Worm (Caenorhabditis elegans) whole organism, L1 larva: ENCODE data around the gene old-2.
A peak's percentile ranks its signal among the peaks of the same experiment; 100 is the strongest.

Source experiments
- C04F5.9 ChIP-seq: sonication (generic microtip); optimal IDR thresholded peaks from 2 replicates; lab custom pipeline; 2016; ENCODE audit warnings: missing genetic modification characterization, missing compliant biosample characterization
- C34B4.2 ChIP-seq: sonication (generic microtip); optimal IDR thresholded peaks from 2 replicates; lab custom pipeline; 2017; ENCODE audit warnings: mild to moderate bottlenecking, missing genetic modification characterization, missing compliant biosample characterization
- F16B12.6 ChIP-seq: fragments of 150-350 bp; optimal IDR thresholded peaks from 2 replicates; lab custom pipeline; 2014; ENCODE audit warnings: missing biosample characterization, missing genetic modification characterization
- Y116A8C.19 ChIP-seq: sonication (generic microtip); optimal IDR thresholded peaks from 2 replicates; lab custom pipeline; 2016; ENCODE audit warnings: missing compliant biosample characterization, missing genetic modification characterization, borderline replicate concordance
- ceh-63 ChIP-seq: fragments of 200-800 bp; sonication (Bioruptor generic); optimal IDR thresholded peaks from 2 replicates; lab custom pipeline; 2018; ENCODE audit warnings: mild to moderate bottlenecking, missing genetic modification characterization, missing compliant biosample characterization
- ceh-8 ChIP-seq: fragments of 200-800 bp; sonication (Bioruptor generic); optimal IDR thresholded peaks from 2 replicates; lab custom pipeline; 2018; ENCODE audit warnings: mild to moderate bottlenecking, missing genetic modification characterization, moderate library complexity, missing compliant biosample characterization
- ceh-88 ChIP-seq: fragments of 200-800 bp; sonication (Bioruptor generic); IDR thresholded peaks from 2 replicates; pipeline ENCODE4 v1.3.6; 2022; ENCODE audit warnings: missing genetic modification characterization, missing compliant biosample characterization
- ceh-90 ChIP-seq: sonication (generic microtip); optimal IDR thresholded peaks from 2 replicates; lab custom pipeline; 2016; ENCODE audit warnings: missing genetic modification characterization, missing compliant biosample characterization
- dsc-1 ChIP-seq: sonication (generic microtip); optimal IDR thresholded peaks from 2 replicates; lab custom pipeline; 2016; ENCODE audit warnings: mild to moderate bottlenecking, missing genetic modification characterization, missing compliant biosample characterization
- egl-13 ChIP-seq: sonication (generic microtip); optimal IDR thresholded peaks from 2 replicates; lab custom pipeline; 2016; ENCODE audit warnings: missing genotype, missing genetic modification reagents, missing genetic modification characterization, missing compliant biosample characterization
- fkh-10 ChIP-seq: sonication (generic microtip); optimal IDR thresholded peaks from 2 replicates; lab custom pipeline; 2017; ENCODE audit warnings: missing biosample characterization, missing genetic modification reagents, missing genetic modification characterization
- fkh-8 ChIP-seq: sonication (generic microtip); optimal IDR thresholded peaks from 2 replicates; lab custom pipeline; 2016; ENCODE audit warnings: mild to moderate bottlenecking, missing genetic modification characterization, missing compliant biosample characterization
- hlh-4 ChIP-seq: sonication (generic microtip); optimal IDR thresholded peaks from 2 replicates; lab custom pipeline; 2016; ENCODE audit warnings: mild to moderate bottlenecking, missing genetic modification characterization, missing compliant biosample characterization
- hpl-2 ChIP-seq: fragments of 150-350 bp; optimal IDR thresholded peaks from 2 replicates; lab custom pipeline; 2014; ENCODE audit warnings: missing biosample characterization, missing genetic modification reagents, missing genetic modification characterization
- lin-39 ChIP-seq: fragments of 150-350 bp; optimal IDR thresholded peaks from 2 replicates; lab custom pipeline; 2014; ENCODE audit warnings: missing biosample characterization, missing genetic modification reagents, missing genetic modification characterization
- mab-9 ChIP-seq: fragments of 200-800 bp; sonication (Bioruptor generic); IDR thresholded peaks from 2 replicates; pipeline ENCODE4 v1.3.6; 2022; ENCODE audit warnings: missing genetic modification reagents, missing genetic modification characterization, missing compliant biosample characterization
- mdl-1 ChIP-seq, 2 experiments: fragments of 150-350 bp; optimal IDR thresholded peaks; 2 replicates each; lab custom pipeline; 2014 to 2017; ENCODE audit warnings: missing biosample characterization in 2 of 2, missing genetic modification characterization in 2 of 2, inconsistent platforms in 1 of 2
- nhr-19 ChIP-seq: fragments of 200-800 bp; sonication (Bioruptor generic); conservative IDR thresholded peaks from 2 replicates; pipeline ENCODE4 v1.3.6; 2022; ENCODE audit warnings: missing genetic modification characterization, missing compliant biosample characterization
- nhr-237 ChIP-seq: fragments of 150-350 bp; optimal IDR thresholded peaks from 2 replicates; lab custom pipeline; 2014; ENCODE audit warnings: missing biosample characterization, missing genetic modification characterization
- nhr-47 ChIP-seq: sonication (generic microtip); optimal IDR thresholded peaks from 2 replicates; lab custom pipeline; 2016; ENCODE audit warnings: mild to moderate bottlenecking, missing genetic modification characterization, moderate library complexity, missing compliant biosample characterization
- nhr-71 ChIP-seq: sonication (generic microtip); optimal IDR thresholded peaks from 2 replicates; lab custom pipeline; 2016; ENCODE audit warnings: mild to moderate bottlenecking, missing genetic modification characterization, moderate library complexity, missing compliant biosample characterization
- nhr-76 ChIP-seq: sonication (generic microtip); optimal IDR thresholded peaks from 2 replicates; lab custom pipeline; 2017; ENCODE audit warnings: missing biosample characterization, missing genetic modification characterization
- nhr-85 ChIP-seq: sonication (generic microtip); peaks from one replicate; lab custom pipeline; 2016; ENCODE audit warnings: missing genetic modification characterization, inconsistent platforms, missing compliant biosample characterization
- pax-3 ChIP-seq: fragments of 200-800 bp; sonication (Bioruptor generic); optimal IDR thresholded peaks from 2 replicates; lab custom pipeline; 2018; ENCODE audit warnings: mild to moderate bottlenecking, missing genetic modification characterization, moderate library complexity, missing compliant biosample characterization
- skn-1 ChIP-seq: fragments of 150-350 bp; optimal IDR thresholded peaks from 2 replicates; lab custom pipeline; 2014; ENCODE audit warnings: missing biosample characterization, missing genetic modification characterization
- sox-4 ChIP-seq: sonication (generic microtip); optimal IDR thresholded peaks from 2 replicates; lab custom pipeline; 2016; ENCODE audit warnings: missing genetic modification characterization, missing compliant biosample characterization
- swsn-7 ChIP-seq: sonication (generic microtip); optimal IDR thresholded peaks from 2 replicates; lab custom pipeline; 2016; ENCODE audit warnings: missing genetic modification characterization, missing compliant biosample characterization
- unc-30 ChIP-seq: sonication (generic microtip); optimal IDR thresholded peaks from 2 replicates; lab custom pipeline; 2017; ENCODE audit warnings: missing biosample characterization, missing genetic modification characterization
- unc-62 ChIP-seq: fragments of 150-350 bp; optimal IDR thresholded peaks from 2 replicates; lab custom pipeline; 2014; ENCODE audit warnings: missing biosample characterization, missing genetic modification reagents, missing genetic modification characterization
- vab-15 ChIP-seq: sonication (generic microtip); optimal IDR thresholded peaks from 2 replicates; lab custom pipeline; 2017; ENCODE audit warnings: missing genotype, mild to moderate bottlenecking, missing genetic modification characterization, missing compliant biosample characterization
- xbp-1 ChIP-seq: sonication (generic microtip); optimal IDR thresholded peaks from 2 replicates; lab custom pipeline; 2016; ENCODE audit warnings: missing genetic modification characterization, missing compliant biosample characterization
- zip-4 ChIP-seq: fragments of 200-800 bp; sonication (Bioruptor generic); optimal IDR thresholded peaks from 2 replicates; lab custom pipeline; 2018; ENCODE audit warnings: mild to moderate bottlenecking, missing genetic modification characterization, moderate library complexity, missing compliant biosample characterization

Gene old-2

ce11 chrII:9850945-9851344, 1.5 kb upstream of the old-2 start, which contains the start of gene ZK938.10:
Gene ZK938.10 (minus strand): TSS chrII:9851045.
- TF ChIP-seq nhr-47 (tag; lab: Kevin White, UChicago) (no peak), zip-4 (GFP tag; lab: Kevin White, UChicago) (no peak), nhr-85 (tag; lab: Kevin White, UChicago) (no peak), mab-9 (GFP tag; lab: Robert Waterston, UW) (no peak), C04F5.9 (tag; lab: Kevin White, UChicago) (no peak), nhr-237 (tag; lab: Kevin White, UChicago) (no peak), hlh-4 (tag; lab: Kevin White, UChicago) (no peak), hpl-2 (GFP tag; lab: Kevin White, UChicago) (no peak), C34B4.2 (tag; lab: Kevin White, UChicago) (no peak), dsc-1 (no peak), nhr-76 (tag; lab: Kevin White, UChicago) (no peak), unc-30 (tag; lab: Kevin White, UChicago) (no peak), Y116A8C.19 (tag; lab: Kevin White, UChicago) (no peak), nhr-71 (tag; lab: Kevin White, UChicago) (no peak), nhr-19 (GFP tag; lab: Robert Waterston, UW) (no peak), unc-62 (GFP tag; lab: Kevin White, UChicago) (no peak), sox-4 (tag; lab: Kevin White, UChicago) (no peak), lin-39 (tag; lab: Kevin White, UChicago) (no peak), F16B12.6 (tag; lab: Kevin White, UChicago) (no peak)
- TF ChIP-seq, all 84 proteins: peak for 0

ce11 chrII:9845239-9845638, 4.2 kb downstream of the old-2 start, which contains the start of gene chil-9:
Gene chil-9 (minus strand): TSS chrII:9845339.
- no peak for TF ChIP-seq fkh-10 (GFP tag; lab: Kevin White, UChicago)
- TF ChIP-seq skn-1 (tag; lab: Kevin White, UChicago), result no peak
- TF ChIP-seq ceh-88 (GFP tag; lab: Robert Waterston, UW), result no peak
- TF ChIP-seq nhr-237 (tag; lab: Kevin White, UChicago), result no peak
- no peak for TF ChIP-seq xbp-1 (tag; lab: Kevin White, UChicago)
- no peak for TF ChIP-seq ceh-90 (tag; lab: Kevin White, UChicago)
- TF ChIP-seq hlh-4 (tag; lab: Kevin White, UChicago), result no peak

ce11 chrII:9841985-9842505, 7.4 kb downstream of the old-2 start, which contains the start of gene rnh-1.2:
Gene rnh-1.2 (minus strand): TSS chrII:9842035.
- TF ChIP-seq ceh-63 (GFP tag; lab: Kevin White, UChicago), result no peak

- TF ChIP-seq xbp-1 (tag; lab: Kevin White, UChicago) (no peak), ceh-8 (GFP tag; lab: Kevin White, UChicago) (no peak)
Observed at ce11 chrII:9840313-9840712, 9.1 kb downstream of the old-2 start, which contains the start of gene ZK938.11. Gene ZK938.11 (minus strand): TSS chrII:9840413.

DNA sequence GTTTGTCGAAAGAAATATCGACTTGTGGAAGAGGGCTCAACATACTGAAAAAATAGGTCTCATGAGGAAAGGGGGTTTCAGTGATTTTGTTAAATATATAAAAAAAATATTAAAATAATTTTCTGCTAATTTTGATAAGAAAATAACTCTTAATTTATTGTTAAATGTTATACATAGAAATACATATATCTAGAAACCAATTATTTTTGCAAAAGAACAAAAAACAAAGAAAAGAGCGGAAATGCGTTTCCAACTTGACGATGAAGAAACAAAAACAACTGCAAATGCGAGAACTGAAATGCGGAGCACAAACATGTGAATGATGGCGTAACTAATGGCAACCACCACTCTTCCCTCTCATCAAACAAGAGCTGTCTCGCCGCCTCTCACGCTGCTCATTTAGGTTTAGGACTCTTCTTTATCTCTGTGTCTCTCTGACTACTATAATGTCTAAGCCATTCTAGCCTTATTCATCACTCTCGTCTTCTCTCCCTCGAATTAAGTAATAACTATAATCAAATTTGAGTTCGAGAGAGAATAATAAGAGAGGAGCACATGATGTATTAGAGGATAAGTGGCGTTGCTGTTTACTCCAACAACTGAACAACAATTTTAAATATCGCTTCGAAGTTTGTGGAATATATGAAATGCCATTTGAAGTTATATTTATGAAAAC, 11.0 kb downstream of the old-2 start, which contains the start of gene arrd-4:
Gene arrd-4, minus strand, starts transcription at position 51 of the 676 bp plus-strand sequence.
- TF ChIP-seq vab-15 (tag; lab: Kevin White, UChicago), result no peak
- TF ChIP-seq pax-3, result peak; percentile 47
- TF ChIP-seq swsn-7 (tag; lab: Kevin White, UChicago), result peak; percentile 1
- peak; percentile 87 for TF ChIP-seq ceh-8 (GFP tag; lab: Kevin White, UChicago)
- TF ChIP-seq mdl-1 (tag; optimal IDR thresholded peaks at IDR 0.05; lab: Kevin White, UChicago), result no peak
- peak; percentile 4 for TF ChIP-seq egl-13 (tag; lab: Kevin White, UChicago)
- TF ChIP-seq fkh-8 (tag; lab: Kevin White, UChicago), result peak; percentile 88
